Fruit fly (Drosophila melanogaster) whole organism, pupa: ENCODE measurements around the gene CG10550.

Source experiments
- CG10348 ChIP-seq: fragments of 200-800 bp; sonication (Bioruptor generic); IDR thresholded peaks from 2 replicates; pipeline ENCODE4 v1.3.6; 2022; ENCODE audit warnings: missing biosample characterization, missing genetic modification characterization
- CG13204 ChIP-seq: fragments of 200-800 bp; sonication (Bioruptor generic); optimal IDR thresholded peaks from 2 replicates; lab custom pipeline; 2018; ENCODE audit warnings: missing biosample characterization, mild to moderate bottlenecking, missing genetic modification characterization, moderate library complexity
- CG14655 ChIP-seq: fragments of 200-800 bp; sonication (Bioruptor generic); optimal IDR thresholded peaks from 3 replicates; lab custom pipeline; 2017; ENCODE audit warnings: mild to moderate bottlenecking, missing biosample characterization, missing genetic modification reagents, missing genetic modification characterization
- CG15710 ChIP-seq: fragments of 200-800 bp; sonication (Bioruptor generic); optimal IDR thresholded peaks from 2 replicates; lab custom pipeline; 2018; ENCODE audit warnings: missing biosample characterization, mild to moderate bottlenecking, missing genetic modification characterization, moderate library complexity
- CG32121 ChIP-seq: fragments of 200-800 bp; sonication (Bioruptor generic); IDR thresholded peaks from 2 replicates; pipeline ENCODE4 v1.3.6; 2022; ENCODE audit warnings: missing biosample characterization, missing genetic modification characterization
- CG34367 ChIP-seq: fragments of 200-800 bp; sonication (Bioruptor generic); optimal IDR thresholded peaks from 2 replicates; lab custom pipeline; 2018; ENCODE audit warnings: missing biosample characterization, mild to moderate bottlenecking, missing genetic modification characterization
- CG8159 ChIP-seq: fragments of 200-800 bp; sonication (Bioruptor generic); optimal IDR thresholded peaks from 3 replicates; lab custom pipeline; 2018; ENCODE audit warnings: missing biosample characterization, mild to moderate bottlenecking, missing genetic modification characterization, moderate library complexity
- CG8301 ChIP-seq: fragments of 200-800 bp; sonication (Bioruptor generic); optimal IDR thresholded peaks from 2 replicates; lab custom pipeline; 2018; ENCODE audit warnings: missing biosample characterization, mild to moderate bottlenecking, missing genetic modification characterization
- CG9948 ChIP-seq: fragments of 200-800 bp; sonication (Bioruptor generic); optimal IDR thresholded peaks from 2 replicates; lab custom pipeline; 2018; ENCODE audit warnings: missing biosample characterization, mild to moderate bottlenecking, missing genetic modification characterization, moderate library complexity
- gl ChIP-seq: fragments of 200-800 bp; sonication (Bioruptor generic); optimal IDR thresholded peaks from 2 replicates; lab custom pipeline; 2018; ENCODE audit warnings: missing biosample characterization, mild to moderate bottlenecking, missing genetic modification characterization

- TF ChIP-seq CG15710 (tag; lab: Kevin White, UChicago) (no peak), CG9948 (no peak), CG8301 (tag; lab: Kevin White, UChicago) (no peak), CG10348 (GFP tag; lab: Robert Waterston, UW) (no peak), CG32121 (no peak), CG14655 (GFP tag; lab: Kevin White, UChicago) (no peak), CG13204 (GFP tag; lab: Kevin White, UChicago) (no peak), CG8159 (tag; lab: Kevin White, UChicago) (no peak), gl (tag; lab: Kevin White, UChicago) (no peak), CG34367 (tag; lab: Kevin White, UChicago) (no peak)
These were observed at the start of gene CG10550 for dm6 chr3R:25308228-25308627.
